Worm (Caenorhabditis elegans) whole organism, midembryonic: Measurements from ENCODE around the gene srz-61.

ENCODE experiments used
- cog-1 ChIP-seq: sonication (generic microtip); optimal IDR thresholded peaks from 2 replicates; lab custom pipeline; 2016; ENCODE audit warnings: missing genetic modification characterization, missing compliant biosample characterization
- klf-2 ChIP-seq: fragments of 200-800 bp; sonication (Bioruptor generic); conservative IDR thresholded peaks from 2 replicates; pipeline ENCODE4 v1.3.6; 2022; ENCODE audit warnings: missing genetic modification reagents, missing genetic modification characterization, missing compliant biosample characterization

- TF ChIP-seq cog-1 (tag; lab: Kevin White, UChicago): no peak
- no peak for TF ChIP-seq klf-2 (GFP tag; lab: Robert Waterston, UW)
These were observed 3.6 kb downstream of the srz-61 start, which contains the start of gene srz-105 for ce11 chrIV:16324589-16324988.
